Comparison of ENCODE assay signal across 3 fruit fly cellular contexts in genomic region chr3L:18194998-18195604, dm6.
A peak's percentile ranks its signal among the peaks of the same experiment; 100 is the strongest.
TF ChIP-seq lines count a peak whose summit lies in the region.

No protein-coding gene starts in this region.

TF ChIP-seq in whole organism, embryonic, 481 proteins besides CTCF, POLR2A, EP300 and RAD21 (continued from another document and continues in another):
- TF ChIP-seq tin (GFP tag; optimal IDR thresholded peaks at IDR 0.05; lab: Kevin White, UChicago) (no peak), CG32767 (GFP tag; IDR thresholded peaks at IDR 0.05; lab: Robert Waterston, UW) (0 out of 2 replicates have a peak, but pooled peaks have one; percentile 17), vfl (GFP tag; optimal IDR thresholded peaks at IDR 0.05; lab: Kevin White, UChicago) (no peak), ssp (GFP tag; IDR thresholded peaks at IDR 0.05; lab: Robert Waterston, UW) (no peak), bowl (GFP tag; IDR thresholded peaks at IDR 0.05; lab: Robert Waterston, UW) (no peak), E2f1 (GFP tag; IDR thresholded peaks at IDR 0.05; lab: Robert Waterston, UW) (no peak), Nf-YA (GFP tag; IDR thresholded peaks at IDR 0.05; lab: Robert Waterston, UW) (no peak), nerfin-2 (GFP tag; IDR thresholded peaks at IDR 0.05; lab: Robert Waterston, UW; ENCODE audit: partially characterized antibody) (0 out of 2 replicates have a peak, but pooled peaks have one; percentile 29), kah (GFP tag; optimal IDR thresholded peaks at IDR 0.05; lab: Kevin White, UChicago) (no peak), CG31224 (GFP tag; IDR thresholded peaks at IDR 0.05; lab: Robert Waterston, UW) (no peak), dimm (GFP tag; IDR thresholded peaks at IDR 0.05; lab: Robert Waterston, UW) (no peak), vvl (GFP tag; IDR thresholded peaks at IDR 0.05; lab: Robert Waterston, UW) (no peak), sens (GFP tag; lab: Kevin White, UChicago) (peak; percentile 54), Oaz (GFP tag; IDR thresholded peaks at IDR 0.05; lab: Robert Waterston, UW) (no peak), Abd-B (GFP tag; optimal IDR thresholded peaks at IDR 0.05; lab: Kevin White, UChicago) (no peak), Sry-β (GFP tag; optimal IDR thresholded peaks at IDR 0.05; lab: Kevin White, UChicago) (no peak), Gsc (GFP tag; IDR thresholded peaks at IDR 0.05; lab: Robert Waterston, UW) (no peak), cad (GFP tag; optimal IDR thresholded peaks at IDR 0.05; lab: Kevin White, UChicago) (no peak), croc (GFP tag; conservative IDR thresholded peaks at IDR 0.05; lab: Robert Waterston, UW) (no peak), Usf (GFP tag; optimal IDR thresholded peaks at IDR 0.05; lab: Kevin White, UChicago) (no peak), chinmo (GFP tag; IDR thresholded peaks at IDR 0.05; lab: Robert Waterston, UW; ENCODE audit: partially characterized antibody) (no peak), Fer2 (tag; optimal IDR thresholded peaks at IDR 0.05; lab: Kevin White, UChicago) (no peak), bbx (GFP tag; IDR thresholded peaks at IDR 0.05; lab: Robert Waterston, UW; ENCODE audit: partially characterized antibody) (no peak), CG18011 (GFP tag; optimal IDR thresholded peaks at IDR 0.05; lab: Kevin White, UChicago) (no peak), CG10274 (GFP tag; optimal IDR thresholded peaks at IDR 0.05; lab: Kevin White, UChicago) (no peak), CG4328 (GFP tag; optimal IDR thresholded peaks at IDR 0.05; lab: Kevin White, UChicago) (no peak), CG3847 (GFP tag; IDR thresholded peaks at IDR 0.05; lab: Robert Waterston, UW) (no peak), cato (GFP tag; optimal IDR thresholded peaks at IDR 0.05; lab: Kevin White, UChicago; ENCODE audit: borderline replicate concordance) (no peak), sim (GFP tag; IDR thresholded peaks at IDR 0.05; lab: Robert Waterston, UW) (no peak), CG13296 (GFP tag; optimal IDR thresholded peaks at IDR 0.05; lab: Kevin White, UChicago) (no peak), HLH3B (GFP tag; IDR thresholded peaks at IDR 0.05; lab: Robert Waterston, UW) (peak; percentile 20; the same call in 1 of the 2 replicates), CG10959 (GFP tag; IDR thresholded peaks at IDR 0.05; lab: Robert Waterston, UW) (no peak), CG1603 (tag; optimal IDR thresholded peaks at IDR 0.05; lab: Kevin White, UChicago) (peak; percentile 1), Blimp-1 (GFP tag; optimal IDR thresholded peaks at IDR 0.05; lab: Kevin White, UChicago) (peak; percentile 18), Sox102F (GFP tag; optimal IDR thresholded peaks at IDR 0.05; lab: Kevin White, UChicago) (peak; percentile 31), Dip2 (GFP tag; IDR thresholded peaks at IDR 0.05; lab: Robert Waterston, UW) (no peak), hkb (optimal IDR thresholded peaks at IDR 0.05; lab: Kevin White, UChicago) (no peak), hkb (GFP tag; IDR thresholded peaks at IDR 0.05; lab: Robert Waterston, UW) (no peak), CG17359 (tag; optimal IDR thresholded peaks at IDR 0.05; lab: Kevin White, UChicago) (peak; percentile 2), oc (tag; optimal IDR thresholded peaks at IDR 0.05; lab: Kevin White, UChicago) (no peak), Xrp1 (GFP tag; IDR thresholded peaks at IDR 0.05; lab: Robert Waterston, UW) (peak; percentile 16; the same call in 1 of the 2 replicates), prd (optimal IDR thresholded peaks at IDR 0.05; lab: Kevin White, UChicago) (no peak), prd (GFP tag; IDR thresholded peaks at IDR 0.05; lab: Robert Waterston, UW) (peak; percentile 29; the same call in 1 of the 3 replicates), CG5180 (GFP tag; optimal IDR thresholded peaks at IDR 0.05; lab: Kevin White, UChicago) (no peak), CG8388 (GFP tag; optimal IDR thresholded peaks at IDR 0.05; lab: Kevin White, UChicago) (no peak)

TF ChIP-seq in whole organism, prepupa, 60 proteins besides CTCF, POLR2A, EP300 and RAD21 (continued from another document):
- TF ChIP-seq Blimp-1 (GFP tag; optimal IDR thresholded peaks at IDR 0.05; lab: Kevin White, UChicago) (peak; percentile 87), CG6163 (GFP tag; IDR thresholded peaks at IDR 0.05; lab: Robert Waterston, UW) (peak; percentile 95), salr (GFP tag; optimal IDR thresholded peaks at IDR 0.05; lab: Kevin White, UChicago) (peak; percentile 68 to 88), CG10631 (GFP tag; optimal IDR thresholded peaks at IDR 0.05; lab: Kevin White, UChicago) (peak; percentile 94), esn (GFP tag; optimal IDR thresholded peaks at IDR 0.05; lab: Kevin White, UChicago) (peak; percentile 97), fd59A (GFP tag; optimal IDR thresholded peaks at IDR 0.05; lab: Kevin White, UChicago) (peak; percentile 93), CG16779 (tag; optimal IDR thresholded peaks at IDR 0.05; lab: Kevin White, UChicago) (peak; percentile 75), fkh (GFP tag; optimal IDR thresholded peaks at IDR 0.05; lab: Kevin White, UChicago) (no peak), CG8632 (GFP tag; optimal IDR thresholded peaks at IDR 0.05; lab: Kevin White, UChicago) (peak; percentile 96), dac (GFP tag; optimal IDR thresholded peaks at IDR 0.05; lab: Kevin White, UChicago) (no peak), ss (GFP tag; optimal IDR thresholded peaks at IDR 0.05; lab: Kevin White, UChicago) (peak; percentile 90 to 98), Sox15 (GFP tag; optimal IDR thresholded peaks at IDR 0.05; lab: Kevin White, UChicago) (peak; percentile 96), CG3919 (GFP tag; optimal IDR thresholded peaks at IDR 0.05; lab: Kevin White, UChicago) (peak; percentile 97), CG8119 (GFP tag; IDR thresholded peaks at IDR 0.05; lab: Robert Waterston, UW) (peak; percentile 77; the same call in 2 of the 3 replicates), net (GFP tag; optimal IDR thresholded peaks at IDR 0.05; lab: Kevin White, UChicago) (peak; percentile 86), Eip93F (GFP tag; optimal IDR thresholded peaks at IDR 0.05; lab: Kevin White, UChicago) (peak; percentile 90), Sox102F (GFP tag; optimal IDR thresholded peaks at IDR 0.05; lab: Kevin White, UChicago) (peak; percentile 96), Hr39 (GFP tag; optimal IDR thresholded peaks at IDR 0.05; lab: Kevin White, UChicago) (peak; percentile 97), CG7368 (GFP tag; optimal IDR thresholded peaks at IDR 0.05; lab: Kevin White, UChicago) (peak; percentile 92), CG15336 (GFP tag; IDR thresholded peaks at IDR 0.05; lab: Robert Waterston, UW) (peak; percentile 36; the same call in 1 of the 2 replicates), CG6792 (GFP tag; optimal IDR thresholded peaks at IDR 0.05; lab: Kevin White, UChicago) (peak; percentile 98), Eip78C (GFP tag; lab: Kevin White, UChicago) (peak; percentile 99), Ets21C (GFP tag; optimal IDR thresholded peaks at IDR 0.05; lab: Kevin White, UChicago) (peak; percentile 95), CG6854 (GFP tag; optimal IDR thresholded peaks at IDR 0.05; lab: Kevin White, UChicago) (peak; percentile 95), Sox14 (GFP tag; optimal IDR thresholded peaks at IDR 0.05; lab: Kevin White, UChicago) (peak; percentile 96), Hr38 (GFP tag; optimal IDR thresholded peaks at IDR 0.05; lab: Kevin White, UChicago) (no peak), Hr4 (GFP tag; optimal IDR thresholded peaks at IDR 0.05; lab: Kevin White, UChicago) (peak; percentile 7), CG3032 (tag; optimal IDR thresholded peaks at IDR 0.05; lab: Kevin White, UChicago) (peak; percentile 93), CG34406 (GFP tag; optimal IDR thresholded peaks at IDR 0.05; lab: Kevin White, UChicago) (peak; percentile 97), achi (GFP tag; optimal IDR thresholded peaks at IDR 0.05; lab: Kevin White, UChicago) (peak; percentile 94), vri (GFP tag; optimal IDR thresholded peaks at IDR 0.05; lab: Kevin White, UChicago) (peak; percentile 96), CG9139 (GFP tag; optimal IDR thresholded peaks at IDR 0.05; lab: Kevin White, UChicago) (peak; percentile 72), CG31627 (GFP tag; optimal IDR thresholded peaks at IDR 0.05; lab: Kevin White, UChicago) (peak; percentile 98), cyc (GFP tag; optimal IDR thresholded peaks at IDR 0.05; lab: Kevin White, UChicago) (peak; percentile 98), Lpt (GFP tag; optimal IDR thresholded peaks at IDR 0.05; lab: Kevin White, UChicago) (peak; percentile 67), Eip75B (GFP tag; optimal IDR thresholded peaks at IDR 0.05; lab: Kevin White, UChicago) (peak; percentile 96), Gug (GFP tag; IDR thresholded peaks at IDR 0.05; lab: Robert Waterston, UW) (peak; percentile 71), Met (GFP tag; optimal IDR thresholded peaks at IDR 0.05; lab: Kevin White, UChicago) (peak; percentile 97)

TF ChIP-seq in whole organism, wandering third instar larva, 38 proteins besides CTCF, POLR2A, EP300 and RAD21 (continued from another document):
- TF ChIP-seq CG9705 (GFP tag; optimal IDR thresholded peaks at IDR 0.05; lab: Kevin White, UChicago) (peak; percentile 77), OdsH (GFP tag; optimal IDR thresholded peaks at IDR 0.05; lab: Kevin White, UChicago) (peak; percentile 98), rgr (GFP tag; optimal IDR thresholded peaks at IDR 0.05; lab: Kevin White, UChicago) (peak; percentile 97), GATAd (GFP tag; optimal IDR thresholded peaks at IDR 0.05; lab: Kevin White, UChicago) (no peak), sv (GFP tag; optimal IDR thresholded peaks at IDR 0.05; lab: Kevin White, UChicago) (no peak), Dfd (GFP tag; optimal IDR thresholded peaks at IDR 0.05; lab: Kevin White, UChicago) (peak; percentile 2), Vsx2 (GFP tag; optimal IDR thresholded peaks at IDR 0.05; lab: Kevin White, UChicago; ENCODE audit: partially characterized antibody) (no peak), psq (GFP tag; optimal IDR thresholded peaks at IDR 0.05; lab: Kevin White, UChicago) (peak; percentile 97), br (GFP tag; optimal IDR thresholded peaks at IDR 0.05; lab: Kevin White, UChicago) (peak; percentile 96)
